Fruit fly (Drosophila melanogaster): ENCODE data around the gene slgA.

slgA gene

dm6 chrX:21373659-21374426, at the start of gene slgA (continued):
- TF ChIP-seq sd (tag; optimal IDR thresholded peaks at IDR 0.05): peak; percentile 5
- TF ChIP-seq CG11504 (tag; optimal IDR thresholded peaks at IDR 0.05): peak; percentile 13
- TF ChIP-seq CG17912 (GFP tag; optimal IDR thresholded peaks at IDR 0.05): no peak
- peak; percentile 97 for TF ChIP-seq Nf-YC (tag; optimal IDR thresholded peaks at IDR 0.05)
- no peak for TF ChIP-seq ATbp (GFP tag; optimal IDR thresholded peaks at IDR 0.05)
- TF ChIP-seq ap (GFP tag; IDR thresholded peaks at IDR 0.05): no peak
- peak; percentile 1 for TF ChIP-seq CG16815 (GFP tag; optimal IDR thresholded peaks at IDR 0.05)
- no peak for TF ChIP-seq CG16779 (GFP tag; IDR thresholded peaks at IDR 0.05)
- TF ChIP-seq CG6791 (GFP tag; IDR thresholded peaks at IDR 0.05; ENCODE audit: partially characterized antibody): peak; percentile 78
- TF ChIP-seq Aef1 (GFP tag; IDR thresholded peaks at IDR 0.05): 0 out of 3 replicates have a peak, but pooled peaks have one; percentile 13
- TF ChIP-seq ken (GFP tag; IDR thresholded peaks at IDR 0.05): peak; percentile 57; the same call in 2 of the 3 replicates
- 0 out of 3 replicates have a peak, but pooled peaks have one; percentile 16 for TF ChIP-seq CG14050 (GFP tag; IDR thresholded peaks at IDR 0.05)
- no peak for TF ChIP-seq bowl (GFP tag; IDR thresholded peaks at IDR 0.05)
- TF ChIP-seq Nf-YB (GFP tag; optimal IDR thresholded peaks at IDR 0.05): peak; percentile 96
- peak; percentile 36 for TF ChIP-seq HHEX (GFP tag; optimal IDR thresholded peaks at IDR 0.05)
- peak in 1 of 2 experiments; percentile 69 for TF ChIP-seq crp (GFP tag; optimal IDR thresholded peaks at IDR 0.05)
- no peak for TF ChIP-seq MTF-1 (GFP tag; optimal IDR thresholded peaks at IDR 0.05; ENCODE audit: borderline replicate concordance)
- peak in 1 of 2 experiments; percentile 46 for TF ChIP-seq dpn (GFP tag; optimal IDR thresholded peaks at IDR 0.05)
- no peak for TF ChIP-seq CG17359 (tag; optimal IDR thresholded peaks at IDR 0.05)
- TF ChIP-seq CG18011 (GFP tag; optimal IDR thresholded peaks at IDR 0.05): no peak
- TF ChIP-seq psq (GFP tag; optimal IDR thresholded peaks at IDR 0.05): no peak
- peak; percentile 87 for TF ChIP-seq E2f2 (GFP tag; IDR thresholded peaks at IDR 0.05)
- no peak for TF ChIP-seq Abd-B (GFP tag; optimal IDR thresholded peaks at IDR 0.05)
- TF ChIP-seq CG14014 (GFP tag; IDR thresholded peaks at IDR 0.05): no peak
- TF ChIP-seq CG4404 (GFP tag; IDR thresholded peaks at IDR 0.05): no peak
- TF ChIP-seq CG2129 (GFP tag; IDR thresholded peaks at IDR 0.05; ENCODE audit: partially characterized antibody): peak; percentile 33; the same call in 1 of the 2 replicates
- TF ChIP-seq Pdp1 (GFP tag; optimal IDR thresholded peaks at IDR 0.05): peak in 1 of 2 experiments; percentile 30
- TF ChIP-seq CG15601 (tag; optimal IDR thresholded peaks at IDR 0.05): no peak
- no peak for TF ChIP-seq NK7.1 (GFP tag; optimal IDR thresholded peaks at IDR 0.05)
- no peak for TF ChIP-seq CG10959 (GFP tag; IDR thresholded peaks at IDR 0.05)
- peak; percentile 53 for TF ChIP-seq zfh2 (GFP tag; optimal IDR thresholded peaks at IDR 0.05)
- TF ChIP-seq NFAT (GFP tag; IDR thresholded peaks at IDR 0.05): peak; percentile 26; the same call in 1 of the 2 replicates
- no peak for TF ChIP-seq sr (GFP tag; IDR thresholded peaks at IDR 0.05)
- TF ChIP-seq CG5180 (GFP tag; optimal IDR thresholded peaks at IDR 0.05): no peak
- no peak for TF ChIP-seq pnt (GFP tag; optimal IDR thresholded peaks at IDR 0.05)
- TF ChIP-seq D19A (tag; optimal IDR thresholded peaks at IDR 0.05): no peak
- TF ChIP-seq CG7839 (tag; optimal IDR thresholded peaks at IDR 0.05): no peak
- TF ChIP-seq CG2199 (GFP tag; IDR thresholded peaks at IDR 0.05): no peak
- peak; percentile 1 for TF ChIP-seq CG17802 (tag; optimal IDR thresholded peaks at IDR 0.05)
- TF ChIP-seq CG3407 (GFP tag; optimal IDR thresholded peaks at IDR 0.05): no peak
- no peak for TF ChIP-seq exex (tag; optimal IDR thresholded peaks at IDR 0.05)
- TF ChIP-seq pum (GFP tag; optimal IDR thresholded peaks at IDR 0.05): peak; percentile 19
- no peak for TF ChIP-seq Poxn (GFP tag; IDR thresholded peaks at IDR 0.05)
- no peak for TF ChIP-seq lola (GFP tag; optimal IDR thresholded peaks at IDR 0.05)
- peak; percentile 11 for TF ChIP-seq Hr3 (GFP tag; optimal IDR thresholded peaks at IDR 0.05)
- TF ChIP-seq tin (GFP tag; optimal IDR thresholded peaks at IDR 0.05): peak; percentile 1
- no peak for TF ChIP-seq mld (GFP tag; IDR thresholded peaks at IDR 0.05; ENCODE audit: partially characterized antibody)
- peak; percentile 77 for TF ChIP-seq stwl (tag; optimal IDR thresholded peaks at IDR 0.05)

Data from whole organism, embryonic.